Worm (Caenorhabditis elegans): ENCODE measurements around the gene str-264.

Gene str-264

ce11 chrV:15444615-15445014 lies 47.8 kb downstream of the str-264 start, which contains the start of gene T26H5.9:
Gene T26H5.9, plus strand, starts transcription at chrV:15444916.
- TF ChIP-seq pqm-1 (tag; optimal IDR thresholded peaks at IDR 0.05) = peak; percentile 12
- TF ChIP-seq elt-2 (tag; optimal IDR thresholded peaks at IDR 0.05) = peak; percentile 65
- TF ChIP-seq nhr-11 (tag; optimal IDR thresholded peaks at IDR 0.05) = no peak

- TF ChIP-seq elt-2 (tag; optimal IDR thresholded peaks at IDR 0.05) = no peak
- no peak for TF ChIP-seq ceh-82 (tag; optimal IDR thresholded peaks at IDR 0.05)
- TF ChIP-seq jun-1 (tag; optimal IDR thresholded peaks at IDR 0.05) = no peak
- no peak for TF ChIP-seq hmg-11 (tag; optimal IDR thresholded peaks at IDR 0.05)
- TF ChIP-seq ama-1 (optimal IDR thresholded peaks at IDR 0.05) = no peak
- TF ChIP-seq skn-1 (tag; optimal IDR thresholded peaks at IDR 0.05) = no peak
- TF ChIP-seq nhr-11 (tag; optimal IDR thresholded peaks at IDR 0.05) = no peak
- no peak for TF ChIP-seq elt-1 (tag; optimal IDR thresholded peaks at IDR 0.05)
- TF ChIP-seq nfya-1 (tag; optimal IDR thresholded peaks at IDR 0.05; ENCODE audit: insufficient read depth) = no peak
- no peak for TF ChIP-seq egl-27 (tag; optimal IDR thresholded peaks at IDR 0.05)
- TF ChIP-seq nhr-12 (tag; optimal IDR thresholded peaks at IDR 0.05) = no peak
- no peak for TF ChIP-seq nhr-77 (tag; optimal IDR thresholded peaks at IDR 0.05)
Measured at ce11 chrV:15444188-15444587, 48.2 kb downstream of the str-264 start, which contains the start of gene T26H5.11. Gene T26H5.11, minus strand, starts transcription at chrV:15444288.

- no peak for TF ChIP-seq nhr-67 (tag; optimal IDR thresholded peaks at IDR 0.05)
Measured at ce11 chrV:15443708-15444107, 48.7 kb downstream of the str-264 start, which contains the start of gene T26H5.10. Gene T26H5.10, minus strand, starts transcription at chrV:15443808.

- TF ChIP-seq fkh-2 (tag; optimal IDR thresholded peaks at IDR 0.05) (no peak), nfya-1 (tag; optimal IDR thresholded peaks at IDR 0.05; ENCODE audit: insufficient read depth) (peak; percentile 62), skn-1 (tag; optimal IDR thresholded peaks at IDR 0.05) (no peak), aly-2 (tag; optimal IDR thresholded peaks at IDR 0.05) (no peak), fkh-10 (GFP tag; optimal IDR thresholded peaks at IDR 0.05) (no peak), nhr-28 (tag; optimal IDR thresholded peaks at IDR 0.05) (no peak)
Measured at ce11 chrV:15442384-15442783, 50.0 kb downstream of the str-264 start.

Data from whole organism, L3 larva.